Fruit fly (Drosophila melanogaster) whole organism, embryonic: Measurements from ENCODE around the gene Gs2.

Source experiments
- Ada2b ChIP-seq: fragments of 200-800 bp; sonication (Bioruptor generic); IDR thresholded peaks from 2 replicates; pipeline ENCODE4 v1.3.6; 2022; ENCODE audit warnings: missing biosample characterization, missing genetic modification characterization
- Bgb ChIP-seq: fragments of 200-800 bp; sonication (Bioruptor generic); IDR thresholded peaks from 2 replicates; pipeline ENCODE4 v1.3.6; 2022; ENCODE audit warnings: missing biosample characterization, missing genetic modification characterization; ENCODE audit not compliant: partially characterized antibody
- CG10147 ChIP-seq: fragments of 200-800 bp; sonication (Bioruptor generic); optimal IDR thresholded peaks from 2 replicates; lab custom pipeline; 2019; ENCODE audit warnings: missing biosample characterization, mild to moderate bottlenecking, missing genetic modification characterization, moderate library complexity
- CG1024 ChIP-seq: fragments of 200-800 bp; sonication (Bioruptor generic); IDR thresholded peaks from 2 replicates; pipeline ENCODE4 v1.3.6; 2022; ENCODE audit warnings: missing biosample characterization, missing genetic modification characterization
- CG12155 ChIP-seq: fragments of 200-800 bp; sonication (Bioruptor generic); optimal IDR thresholded peaks from 3 replicates; lab custom pipeline; 2016; ENCODE audit warnings: missing biosample characterization, missing genetic modification characterization
- CG12299 ChIP-seq: fragments of 200-800 bp; sonication (Bioruptor generic); optimal IDR thresholded peaks from 2 replicates; lab custom pipeline; 2018; ENCODE audit warnings: missing biosample characterization, mild to moderate bottlenecking, missing genetic modification characterization
- CG1603 ChIP-seq: fragments of 200-800 bp; sonication (Bioruptor generic); optimal IDR thresholded peaks from 2 replicates; lab custom pipeline; 2019; ENCODE audit warnings: missing biosample characterization, mild to moderate bottlenecking, missing genetic modification characterization, moderate library complexity
- CG17186 ChIP-seq: fragments of 200-800 bp; sonication (Bioruptor generic); optimal IDR thresholded peaks from 3 replicates; lab custom pipeline; 2017; ENCODE audit warnings: missing biosample characterization, missing genetic modification reagents, missing genetic modification characterization
- CG17361 ChIP-seq: fragments of 200-800 bp; sonication (Bioruptor generic); IDR thresholded peaks from 3 replicates; pipeline ENCODE4 v1.3.6; 2022; ENCODE audit warnings: missing biosample characterization, missing genetic modification characterization
- CG3847 ChIP-seq: fragments of 200-800 bp; sonication (Bioruptor generic); IDR thresholded peaks from 2 replicates; pipeline ENCODE4 v1.3.6; 2022; ENCODE audit warnings: missing biosample characterization, missing genetic modification characterization
- CG43689 ChIP-seq: fragments of 200-800 bp; sonication (Bioruptor generic); IDR thresholded peaks from 2 replicates; pipeline ENCODE4 v1.3.6; 2022; ENCODE audit warnings: missing biosample characterization, missing genetic modification characterization
- CG6254 ChIP-seq: fragments of 200-800 bp; sonication (Bioruptor generic); optimal IDR thresholded peaks from 3 replicates; lab custom pipeline; 2017; ENCODE audit warnings: mild to moderate bottlenecking, missing biosample characterization, missing genetic modification reagents, missing genetic modification characterization
- CG6765 ChIP-seq: fragments of 200-800 bp; sonication (Bioruptor generic); optimal IDR thresholded peaks from 3 replicates; lab custom pipeline; 2017; ENCODE audit warnings: missing biosample characterization, mild to moderate bottlenecking, missing genetic modification characterization
- CG9797 ChIP-seq: fragments of 200-800 bp; sonication (Bioruptor generic); optimal IDR thresholded peaks from 3 replicates; lab custom pipeline; 2018; ENCODE audit warnings: missing biosample characterization, mild to moderate bottlenecking, missing genetic modification characterization
- Drgx ChIP-seq: fragments of 200-800 bp; sonication (Bioruptor generic); IDR thresholded peaks from 2 replicates; pipeline ENCODE4 v1.3.6; 2022; ENCODE audit warnings: missing biosample characterization, missing genetic modification characterization
- HmgZ ChIP-seq: fragments of 200-800 bp; sonication (Bioruptor generic); optimal IDR thresholded peaks from 2 replicates; lab custom pipeline; 2018; ENCODE audit warnings: missing biosample characterization, mild to moderate bottlenecking, missing genetic modification characterization
- Lpt ChIP-seq: fragments of >200 bp; optimal IDR thresholded peaks from 2 replicates; lab custom pipeline; 2018; ENCODE audit warnings: missing biosample characterization, missing genetic modification characterization
- MTF-1 ChIP-seq: fragments of 200-800 bp; sonication (Bioruptor generic); optimal IDR thresholded peaks from 2 replicates; lab custom pipeline; 2018; ENCODE audit warnings: missing biosample characterization, mild to moderate bottlenecking, missing genetic modification characterization, borderline replicate concordance
- Mes4 ChIP-seq: fragments of 200-800 bp; sonication (Bioruptor generic); optimal IDR thresholded peaks from 2 replicates; lab custom pipeline; 2016; ENCODE audit warnings: missing biosample characterization, missing genetic modification characterization
- NC2β ChIP-seq: fragments of 200-800 bp; sonication (Bioruptor generic); optimal IDR thresholded peaks from 2 replicates; lab custom pipeline; 2016; ENCODE audit warnings: missing biosample characterization, missing genetic modification characterization
- Nf-YA ChIP-seq: fragments of 200-800 bp; sonication (Bioruptor generic); IDR thresholded peaks from 2 replicates; pipeline ENCODE4 v1.3.6; 2022; ENCODE audit warnings: missing biosample characterization, missing genetic modification characterization
- Nf-YC ChIP-seq: fragments of 200-800 bp; optimal IDR thresholded peaks from 3 replicates; lab custom pipeline; 2019; ENCODE audit warnings: missing biosample characterization, mild to moderate bottlenecking, missing genetic modification characterization, moderate library complexity
- Oli ChIP-seq: fragments of 200-800 bp; sonication (Bioruptor generic); optimal IDR thresholded peaks from 2 replicates; lab custom pipeline; 2018; ENCODE audit warnings: missing biosample characterization, mild to moderate bottlenecking, missing genetic modification characterization, moderate library complexity
- Pdp1 ChIP-seq, 2 experiments: fragments of 200-800 bp; sonication (Bioruptor generic); optimal IDR thresholded peaks; 3 replicates each; lab custom pipeline; 2016; ENCODE audit warnings: missing biosample characterization in 2 of 2, missing genetic modification characterization in 2 of 2, mild to moderate bottlenecking in 1 of 2, moderate library complexity in 1 of 2
- Trl ChIP-seq, 3 experiments: fragments of >200 bp in 2 of 3; fragments of 200-800 bp in 1 of 3; sonication (Bioruptor generic) in 1 of 3; optimal IDR thresholded peaks; 2 replicates in 1 of 3; 3 replicates in 2 of 3; lab custom pipeline; 2016 to 2017; ENCODE audit warnings: missing biosample characterization in 1 of 3, missing genetic modification characterization in 1 of 3
- ato ChIP-seq: fragments of 200-800 bp; sonication (Bioruptor generic); IDR thresholded peaks from 2 replicates; pipeline ENCODE4 v1.3.6; 2022; ENCODE audit warnings: missing biosample characterization, missing genetic modification characterization; ENCODE audit not compliant: partially characterized antibody
- cwo ChIP-seq: fragments of 200-800 bp; sonication (Bioruptor generic); optimal IDR thresholded peaks from 3 replicates; lab custom pipeline; 2017; ENCODE audit warnings: missing biosample characterization, missing genetic modification characterization, mild to moderate bottlenecking, moderate library complexity, missing genetic modification reagents
- dan ChIP-seq: fragments of 200-800 bp; sonication (Bioruptor generic); IDR thresholded peaks from 2 replicates; pipeline ENCODE4 v1.3.6; 2022; ENCODE audit warnings: missing biosample characterization, missing genetic modification characterization
- dimm ChIP-seq: fragments of 200-800 bp; sonication (Bioruptor generic); IDR thresholded peaks from 2 replicates; pipeline ENCODE4 v1.3.6; 2022; ENCODE audit warnings: missing biosample characterization, missing genetic modification characterization
- esg ChIP-seq: fragments of 200-800 bp; sonication (Bioruptor generic); conservative IDR thresholded peaks from 2 replicates; pipeline ENCODE4 v1.3.6; 2022; ENCODE audit warnings: missing biosample characterization, missing genetic modification characterization
- fd3F ChIP-seq: fragments of 200-800 bp; sonication (Bioruptor generic); optimal IDR thresholded peaks from 2 replicates; lab custom pipeline; 2018; ENCODE audit warnings: missing biosample characterization, mild to moderate bottlenecking, missing genetic modification characterization, moderate library complexity
- ham ChIP-seq: fragments of 200-800 bp; sonication (Bioruptor generic); IDR thresholded peaks from 2 replicates; pipeline ENCODE4 v1.3.6; 2022; ENCODE audit warnings: missing biosample characterization, missing genetic modification characterization
- mam ChIP-seq: fragments of 200-800 bp; sonication (Bioruptor generic); optimal IDR thresholded peaks from 3 replicates; lab custom pipeline; 2016; ENCODE audit warnings: missing biosample characterization, missing genetic modification characterization
- pan ChIP-seq, 4 experiments: fragments of >200 bp in 3 of 4; fragments of 200-800 bp in 1 of 4; sonication (Bioruptor generic) in 1 of 4; optimal IDR thresholded peaks in 3 of 4; IDR thresholded peaks in 1 of 4; 2 replicates each; pipeline versions ENCODE4 v1.3.6 to Lab custom; 2017 to 2022; ENCODE audit warnings: missing biosample characterization in 2 of 4, missing genetic modification characterization in 2 of 4, mixed read lengths in 1 of 4
- phol ChIP-seq: fragments of 200-800 bp; sonication (Bioruptor generic); optimal IDR thresholded peaks from 3 replicates; lab custom pipeline; 2018; ENCODE audit warnings: missing biosample characterization, mild to moderate bottlenecking, missing genetic modification characterization, moderate library complexity
- psq ChIP-seq: fragments of 200-800 bp; sonication (Bioruptor generic); optimal IDR thresholded peaks from 2 replicates; lab custom pipeline; 2017; ENCODE audit warnings: missing biosample characterization, missing genetic modification characterization
- rib ChIP-seq: fragments of 200-800 bp; sonication (Bioruptor generic); IDR thresholded peaks from 2 replicates; pipeline ENCODE4 v1.3.6; 2022; ENCODE audit warnings: missing biosample characterization, missing genetic modification characterization
- sc ChIP-seq, 3 experiments: fragments of >200 bp in 2 of 3; fragments of 200-800 bp in 1 of 3; sonication (Bioruptor generic) in 1 of 3; optimal IDR thresholded peaks; 2 replicates in 2 of 3; 3 replicates in 1 of 3; lab custom pipeline; 2017; ENCODE audit warnings: mild to moderate bottlenecking in 1 of 3, missing biosample characterization in 1 of 3, missing genetic modification characterization in 1 of 3, missing genetic modification reagents in 1 of 3
- schlank ChIP-seq: fragments of 200-800 bp; sonication (Bioruptor generic); optimal IDR thresholded peaks from 2 replicates; lab custom pipeline; 2018; ENCODE audit warnings: missing biosample characterization, mild to moderate bottlenecking, missing genetic modification characterization
- scrt ChIP-seq: fragments of 200-800 bp; sonication (Bioruptor generic); optimal IDR thresholded peaks from 2 replicates; lab custom pipeline; 2018; ENCODE audit warnings: missing biosample characterization, mild to moderate bottlenecking, missing genetic modification characterization, moderate library complexity
- sim ChIP-seq: fragments of 200-800 bp; sonication (Bioruptor generic); IDR thresholded peaks from 2 replicates; pipeline ENCODE4 v1.3.6; 2022; ENCODE audit warnings: missing biosample characterization, missing genetic modification characterization
- slou ChIP-seq: fragments of 200-800 bp; sonication (Bioruptor generic); optimal IDR thresholded peaks from 3 replicates; lab custom pipeline; 2016; ENCODE audit warnings: missing biosample characterization, missing genetic modification characterization
- sob ChIP-seq: fragments of 200-800 bp; sonication (Bioruptor generic); IDR thresholded peaks from 2 replicates; pipeline ENCODE4 v1.3.6; 2022; ENCODE audit warnings: missing biosample characterization, missing genetic modification characterization
- sr ChIP-seq: fragments of 200-800 bp; sonication (Bioruptor generic); IDR thresholded peaks from 3 replicates; pipeline ENCODE4 v1.3.6; 2022; ENCODE audit warnings: missing biosample characterization, missing genetic modification characterization
- usp ChIP-seq: fragments of >200 bp; optimal IDR thresholded peaks from 2 replicates; lab custom pipeline; 2017; ENCODE audit warnings: missing biosample characterization, missing genetic modification characterization
- vvl ChIP-seq: fragments of 200-800 bp; sonication (Bioruptor generic); IDR thresholded peaks from 2 replicates; pipeline ENCODE4 v1.3.6; 2022; ENCODE audit warnings: missing biosample characterization, missing genetic modification characterization
- zfh1 ChIP-seq: fragments of 200-800 bp; sonication (Bioruptor generic); IDR thresholded peaks from 3 replicates; pipeline ENCODE4 v1.3.6; 2022; ENCODE audit warnings: missing biosample characterization, missing genetic modification characterization

The Gs2 gene

DNA sequence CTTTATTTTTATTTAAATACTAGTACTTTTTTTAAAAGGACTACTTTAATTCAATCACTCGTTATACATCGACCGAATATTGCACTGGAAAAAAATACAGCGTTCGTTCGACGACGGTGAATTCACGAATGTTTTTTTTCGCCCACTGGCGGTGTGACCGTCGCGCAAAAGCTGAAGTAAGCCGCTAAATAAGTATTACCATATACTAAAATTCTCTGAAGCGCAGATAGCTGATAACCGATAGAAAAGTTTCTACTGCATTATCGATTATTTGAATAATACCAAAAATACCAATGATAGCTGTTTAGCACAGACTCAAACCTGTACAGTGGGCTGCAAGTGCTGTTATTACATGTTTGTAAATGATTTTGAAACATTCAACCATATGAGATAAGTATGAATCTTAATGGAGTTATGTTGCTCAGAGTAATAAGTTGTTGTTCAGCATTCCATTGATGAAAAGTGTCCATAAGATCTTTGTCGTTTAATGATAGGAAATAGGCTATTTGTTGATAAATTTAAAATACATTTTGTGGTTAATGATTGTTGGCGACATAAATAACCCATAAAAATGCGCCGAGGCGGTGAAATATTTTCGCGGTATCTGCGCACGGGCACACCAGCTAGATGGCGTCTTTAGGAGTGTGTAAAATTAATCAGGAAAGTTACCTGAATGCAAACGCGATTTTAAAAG is 31.7 kb downstream of the Gs2 start, which contains the start of the genes Evi5 and HP5 (continued):
- TF ChIP-seq CG12299 (tag; lab: Kevin White, UChicago) (peak; percentile 24), CG10147 (no peak), Nf-YC (peak; percentile 32), CG17186 (GFP tag; lab: Kevin White, UChicago) (peak; percentile 43), cwo (GFP tag; lab: Kevin White, UChicago) (no peak), slou (peak; percentile 71), NC2β (GFP tag; lab: Kevin White, UChicago) (peak; percentile 24), dimm (no peak), MTF-1 (GFP tag; lab: Kevin White, UChicago) (no peak), Trl (optimal IDR thresholded peaks at IDR 0.05; lab: Kevin White, UChicago) (no peak), Trl (GFP tag; optimal IDR thresholded peaks at IDR 0.05; lab: Kevin White, UChicago) (peak; percentile 67), Ada2b (GFP tag; lab: Robert Waterston, UW) (peak; percentile 38; the same call in 1 of the 2 replicates), Mes4 (GFP tag; lab: Kevin White, UChicago) (no peak), HmgZ (tag; lab: Kevin White, UChicago) (peak; percentile 37), vvl (GFP tag; lab: Robert Waterston, UW) (peak; percentile 29; the same call in 1 of the 2 replicates), phol (tag; lab: Kevin White, UChicago) (peak; percentile 63), CG43689 (GFP tag; lab: Robert Waterston, UW) (no peak), CG17361 (peak; percentile 61; the same call in 2 of the 3 replicates), mam (GFP tag; lab: Kevin White, UChicago) (peak; percentile 84), CG12155 (GFP tag; lab: Kevin White, UChicago) (peak; percentile 44), CG1024 (GFP tag; lab: Robert Waterston, UW) (0 out of 2 replicates have a peak, but pooled peaks have one; percentile 20), zfh1 (GFP tag; lab: Robert Waterston, UW) (peak; percentile 61; the same call in 1 of the 3 replicates), sr (GFP tag; lab: Robert Waterston, UW) (no peak), CG3847 (peak; percentile 49), esg (GFP tag; lab: Robert Waterston, UW) (peak; percentile 63), scrt (no peak), sc (optimal IDR thresholded peaks at IDR 0.05; lab: Kevin White, UChicago) (no peak), sc (GFP tag; optimal IDR thresholded peaks at IDR 0.05; lab: Kevin White, UChicago) (no peak), CG6765 (GFP tag; lab: Kevin White, UChicago) (no peak), sob (peak; percentile 71; the same call in 1 of the 2 replicates), usp (no peak), rib (GFP tag; lab: Robert Waterston, UW) (no peak), psq (GFP tag; lab: Kevin White, UChicago) (no peak), fd3F (GFP tag; lab: Kevin White, UChicago) (no peak), Lpt (GFP tag; lab: Kevin White, UChicago) (no peak), Bgb (GFP tag; lab: Robert Waterston, UW) (peak; percentile 60; the same call in 1 of the 2 replicates), CG1603 (tag; lab: Kevin White, UChicago) (peak; percentile 60), ham (GFP tag; lab: Robert Waterston, UW) (no peak), pan (optimal IDR thresholded peaks at IDR 0.05; lab: Kevin White, UChicago) (no peak), pan (GFP tag; optimal IDR thresholded peaks at IDR 0.05 in 1 of 2, IDR thresholded peaks at IDR 0.05 in 1 of 2) (peak in 1 of 2 experiments; percentile 16), Drgx (GFP tag; lab: Robert Waterston, UW) (no peak; the same call in 1 of the 2 replicates), dan (GFP tag; lab: Robert Waterston, UW) (no peak), CG9797 (GFP tag; lab: Kevin White, UChicago) (peak; percentile 87), Nf-YA (no peak), ato (GFP tag; lab: Robert Waterston, UW) (no peak), schlank (tag; lab: Kevin White, UChicago) (no peak), sim (GFP tag; lab: Robert Waterston, UW) (no peak), Oli (peak; percentile 21), Pdp1 (GFP tag; optimal IDR thresholded peaks at IDR 0.05; lab: Kevin White, UChicago) (peak; percentile 60 to 82), CG6254 (no peak)
